Fruit fly (Drosophila melanogaster): ENCODE measurements around the gene CG14260.
A peak's percentile ranks its signal among the peaks of the same experiment; 100 is the strongest.

CG14260 gene

DNA sequence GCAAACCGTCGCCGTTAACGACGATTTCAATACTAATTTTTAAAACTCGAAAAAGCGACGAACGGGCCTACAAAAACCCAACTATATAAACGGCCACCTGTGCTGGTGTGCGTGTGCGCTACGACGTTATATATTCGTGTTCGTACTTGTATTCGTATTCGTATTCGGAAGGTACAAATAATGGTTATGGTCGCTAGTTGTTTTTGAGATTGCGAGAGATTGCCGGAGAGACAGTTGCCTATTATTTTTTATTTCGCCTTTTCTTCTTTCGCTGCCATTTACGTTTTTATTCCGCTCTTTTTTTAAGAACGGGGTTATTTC is 16.5 kb downstream of the CG14260 start:
- TF ChIP-seq h (GFP tag; optimal IDR thresholded peaks at IDR 0.05) (no peak), Hr78 (GFP tag; optimal IDR thresholded peaks at IDR 0.05) (no peak)

DNA sequence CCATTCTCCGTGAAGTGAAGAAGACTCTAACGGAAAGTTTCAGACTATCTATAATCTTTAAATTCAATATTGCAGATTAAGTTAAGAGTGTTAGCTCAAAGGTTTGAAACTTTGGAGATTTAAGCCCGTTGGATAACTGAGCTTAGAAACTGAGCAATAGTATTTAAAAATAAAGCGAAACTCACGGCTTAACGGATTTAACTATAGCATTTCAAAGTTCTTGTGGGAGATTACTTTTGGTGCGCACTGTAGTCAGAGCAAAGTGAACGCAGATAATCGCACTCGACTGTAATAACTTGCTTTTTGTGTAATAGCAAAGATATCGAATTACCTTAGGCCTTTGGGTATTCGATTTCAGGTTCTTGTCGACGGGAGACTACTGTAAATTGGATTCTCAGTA is 17.0 kb downstream of the CG14260 start, which contains the start of gene mrt:
Gene mrt (minus strand): TSS at position 376 of the 400 bp plus-strand sequence.
- TF ChIP-seq sage (GFP tag; optimal IDR thresholded peaks at IDR 0.05) (no peak), rgr (GFP tag; optimal IDR thresholded peaks at IDR 0.05) (peak; percentile 58), jim (GFP tag; optimal IDR thresholded peaks at IDR 0.05) (no peak), Hr83 (GFP tag; optimal IDR thresholded peaks at IDR 0.05; ENCODE audit: poor library complexity, severe bottlenecking) (peak; percentile 1), dsf (GFP tag; optimal IDR thresholded peaks at IDR 0.05; ENCODE audit: borderline replicate concordance) (no peak), N (GFP tag; optimal IDR thresholded peaks at IDR 0.05) (no peak), brk (GFP tag; optimal IDR thresholded peaks at IDR 0.05) (no peak), Rel (GFP tag; optimal IDR thresholded peaks at IDR 0.05) (no peak), Rel (tag; optimal IDR thresholded peaks at IDR 0.05) (no peak), Vsx2 (GFP tag; optimal IDR thresholded peaks at IDR 0.05; ENCODE audit: partially characterized antibody) (no peak), Hnf4 (GFP tag; optimal IDR thresholded peaks at IDR 0.05) (peak; percentile 64), sv (GFP tag; optimal IDR thresholded peaks at IDR 0.05) (peak; percentile 39), Mio (GFP tag; optimal IDR thresholded peaks at IDR 0.05) (no peak), CG9705 (GFP tag; optimal IDR thresholded peaks at IDR 0.05) (peak; percentile 9), ey (GFP tag; optimal IDR thresholded peaks at IDR 0.05) (peak; percentile 62), Sp1 (GFP tag; optimal IDR thresholded peaks at IDR 0.05) (peak; percentile 34), Dfd (GFP tag; optimal IDR thresholded peaks at IDR 0.05) (no peak), Abd-B (GFP tag; optimal IDR thresholded peaks at IDR 0.05) (no peak), Jra (GFP tag; optimal IDR thresholded peaks at IDR 0.05) (no peak), GATAd (GFP tag; optimal IDR thresholded peaks at IDR 0.05) (no peak), woc (GFP tag; optimal IDR thresholded peaks at IDR 0.05) (peak; percentile 89), Myc (optimal IDR thresholded peaks at IDR 0.05) (no peak), CrebA (GFP tag; optimal IDR thresholded peaks at IDR 0.05; ENCODE audit: borderline replicate concordance) (no peak), fru (GFP tag; optimal IDR thresholded peaks at IDR 0.05) (peak; percentile 73), CG32264 (GFP tag; optimal IDR thresholded peaks at IDR 0.05) (no peak), br (GFP tag; optimal IDR thresholded peaks at IDR 0.05) (peak; percentile 42), foxo (GFP tag; optimal IDR thresholded peaks at IDR 0.05) (peak in 1 of 2 experiments; percentile 73), Dif (GFP tag; optimal IDR thresholded peaks at IDR 0.05; ENCODE audit: partially characterized antibody) (no peak), usp (GFP tag; optimal IDR thresholded peaks at IDR 0.05) (no peak), dl (GFP tag; optimal IDR thresholded peaks at IDR 0.05; ENCODE audit: insufficient read depth in 1 of 2, partially characterized antibody in 2 of 2) (no peak), h (GFP tag; optimal IDR thresholded peaks at IDR 0.05) (peak; percentile 57), dmrt93B (GFP tag; optimal IDR thresholded peaks at IDR 0.05) (peak; percentile 23), HLH106 (tag; optimal IDR thresholded peaks at IDR 0.05) (peak; percentile 61), lola (GFP tag; optimal IDR thresholded peaks at IDR 0.05) (no peak), psq (GFP tag; optimal IDR thresholded peaks at IDR 0.05) (peak; percentile 28), OdsH (GFP tag; optimal IDR thresholded peaks at IDR 0.05) (peak; percentile 47), Hr78 (GFP tag; optimal IDR thresholded peaks at IDR 0.05) (no peak), pan (optimal IDR thresholded peaks at IDR 0.05) (no peak), tai (GFP tag; optimal IDR thresholded peaks at IDR 0.05) (no peak)

DNA sequence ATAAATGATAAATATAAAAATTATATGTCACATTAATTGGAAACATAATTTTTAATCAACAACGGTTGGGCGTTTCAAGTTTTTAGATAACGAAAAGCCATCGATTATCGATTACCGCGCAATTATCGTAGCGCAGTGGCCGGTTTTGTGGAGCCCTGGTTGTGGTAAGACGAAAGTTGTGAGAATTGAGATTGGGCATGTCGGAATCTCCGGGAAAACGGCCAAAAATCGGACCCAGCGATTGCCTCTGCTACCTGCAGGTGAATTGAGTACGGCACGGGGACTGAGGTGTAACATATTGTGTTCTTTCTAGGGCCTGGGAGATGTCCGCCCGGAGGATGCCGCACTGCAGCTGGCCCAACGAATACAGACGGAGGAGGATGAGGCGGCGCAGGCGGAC is 18.4 kb downstream of the CG14260 start, which contains the start of gene CG3368:
Gene CG3368 (plus strand): TSS at position 136 of the 400 bp plus-strand sequence.
- TF ChIP-seq foxo (GFP tag; optimal IDR thresholded peaks at IDR 0.05) (no peak), N (GFP tag; optimal IDR thresholded peaks at IDR 0.05) (no peak), Mio (GFP tag; optimal IDR thresholded peaks at IDR 0.05) (no peak), Dif (GFP tag; optimal IDR thresholded peaks at IDR 0.05; ENCODE audit: partially characterized antibody) (no peak), dmrt93B (GFP tag; optimal IDR thresholded peaks at IDR 0.05) (no peak), jim (GFP tag; optimal IDR thresholded peaks at IDR 0.05) (no peak)

All from whole organism, wandering third instar larva.